Fruit fly (Drosophila melanogaster): ENCODE data around the gene CG31709.

CG31709 gene

DNA sequence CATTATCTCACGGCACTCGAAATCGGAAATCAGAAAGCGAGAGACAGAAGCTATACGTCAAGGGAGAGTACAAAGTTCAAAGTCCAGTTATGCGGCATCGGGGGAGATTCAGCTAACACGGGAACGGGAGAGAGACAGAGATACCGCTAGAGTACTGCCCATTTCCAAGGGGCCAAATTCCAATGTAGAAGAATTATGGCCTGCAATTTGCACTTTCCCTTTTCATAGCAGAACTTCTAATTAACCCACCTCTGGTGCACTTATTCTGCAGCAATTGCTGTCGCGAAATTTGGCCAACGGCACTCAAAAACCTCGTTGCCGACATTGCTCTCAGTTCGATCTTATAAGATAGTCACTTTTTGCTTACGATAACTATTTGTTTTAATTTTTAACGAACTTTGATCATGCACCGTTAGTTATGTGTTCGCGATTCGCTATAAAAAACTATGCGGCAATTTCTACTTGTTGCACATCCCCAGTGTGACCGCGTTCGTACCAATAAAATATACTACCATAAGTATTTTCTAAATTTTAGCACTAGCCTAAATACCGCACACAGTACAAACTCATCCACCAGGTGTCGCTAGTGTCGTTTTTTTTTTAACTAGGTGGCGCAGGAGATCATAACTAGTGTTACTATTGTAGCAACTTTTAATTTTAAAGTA lies 3.0 kb downstream of the CG31709 start, which contains the start of gene Mtpalpha:
Gene Mtpalpha, minus strand, starts transcription at position 501 of the 665 bp plus-strand sequence.
- 0 out of 2 replicates have a peak, but pooled peaks have one; percentile 31 for TF ChIP-seq CG32772 (GFP tag; IDR thresholded peaks at IDR 0.05)
- TF ChIP-seq ttk (GFP tag; IDR thresholded peaks at IDR 0.05), result no peak
- no peak for TF ChIP-seq CG16779 (GFP tag; IDR thresholded peaks at IDR 0.05)
- no peak for TF ChIP-seq CG6689 (GFP tag; IDR thresholded peaks at IDR 0.05)
- TF ChIP-seq CG4360 (GFP tag; IDR thresholded peaks at IDR 0.05), result no peak
- TF ChIP-seq CG13624 (GFP tag; optimal IDR thresholded peaks at IDR 0.05), result peak; percentile 36
- TF ChIP-seq CG11456 (GFP tag; IDR thresholded peaks at IDR 0.05), result peak; percentile 50; the same call in 1 of the 3 replicates
- no peak for TF ChIP-seq chm (GFP tag; IDR thresholded peaks at IDR 0.05)
- no peak for TF ChIP-seq al (GFP tag; IDR thresholded peaks at IDR 0.05)
- TF ChIP-seq zfh1 (GFP tag; IDR thresholded peaks at IDR 0.05), result no peak
- peak; percentile 99 for TF ChIP-seq scrt (GFP tag; optimal IDR thresholded peaks at IDR 0.05)
- TF ChIP-seq btn (GFP tag; optimal IDR thresholded peaks at IDR 0.05), result no peak
- TF ChIP-seq CG13894 (tag; optimal IDR thresholded peaks at IDR 0.05), result peak; percentile 82
- TF ChIP-seq sc (optimal IDR thresholded peaks at IDR 0.05), result no peak
- no peak for TF ChIP-seq sc (GFP tag; optimal IDR thresholded peaks at IDR 0.05)
- peak; percentile 23 for TF ChIP-seq NC2β (GFP tag; optimal IDR thresholded peaks at IDR 0.05)
- no peak for TF ChIP-seq CG12942 (GFP tag; optimal IDR thresholded peaks at IDR 0.05)
- no peak for TF ChIP-seq TFAM (GFP tag; optimal IDR thresholded peaks at IDR 0.05)
- no peak for TF ChIP-seq Six4 (GFP tag; optimal IDR thresholded peaks at IDR 0.05)
- no peak for TF ChIP-seq br (optimal IDR thresholded peaks at IDR 0.05)
- TF ChIP-seq CG8944 (GFP tag; optimal IDR thresholded peaks at IDR 0.05), result peak; percentile 4
- TF ChIP-seq peb (GFP tag; IDR thresholded peaks at IDR 0.05), result no peak
- TF ChIP-seq CG10274 (GFP tag; optimal IDR thresholded peaks at IDR 0.05), result no peak
- TF ChIP-seq CG12299 (tag; optimal IDR thresholded peaks at IDR 0.05), result no peak
- peak; percentile 27 for TF ChIP-seq CG12744 (GFP tag; optimal IDR thresholded peaks at IDR 0.05)
- TF ChIP-seq CG3281 (GFP tag; optimal IDR thresholded peaks at IDR 0.05), result no peak
- TF ChIP-seq CG8478 (optimal IDR thresholded peaks at IDR 0.05), result no peak
- TF ChIP-seq ara (GFP tag; IDR thresholded peaks at IDR 0.05), result no peak
- peak; percentile 33; the same call in 1 of the 2 replicates for TF ChIP-seq onecut (GFP tag; IDR thresholded peaks at IDR 0.05)
- TF ChIP-seq CG18011 (GFP tag; optimal IDR thresholded peaks at IDR 0.05), result no peak
- TF ChIP-seq CG34376 (GFP tag; optimal IDR thresholded peaks at IDR 0.05), result peak; percentile 78
- TF ChIP-seq knrl (GFP tag; IDR thresholded peaks at IDR 0.05; ENCODE audit: partially characterized antibody), result peak; percentile 44; the same call in 1 of the 3 replicates
- TF ChIP-seq CG31224 (GFP tag; IDR thresholded peaks at IDR 0.05), result no peak
- no peak for TF ChIP-seq wdn (GFP tag; IDR thresholded peaks at IDR 0.05)
- no peak for TF ChIP-seq CG13775 (GFP tag; optimal IDR thresholded peaks at IDR 0.05)
- TF ChIP-seq tgo (GFP tag; IDR thresholded peaks at IDR 0.05), result 0 out of 3 replicates have a peak, but pooled peaks have one; percentile 17
- TF ChIP-seq wor (GFP tag; IDR thresholded peaks at IDR 0.05), result no peak
- TF ChIP-seq MBD-R2 (GFP tag; IDR thresholded peaks at IDR 0.05), result peak; percentile 72
- TF ChIP-seq CG9932 (GFP tag; IDR thresholded peaks at IDR 0.05), result peak; percentile 59
- no peak for TF ChIP-seq HLH4C (GFP tag; IDR thresholded peaks at IDR 0.05; ENCODE audit: partially characterized antibody)
- no peak for TF ChIP-seq lab (GFP tag; optimal IDR thresholded peaks at IDR 0.05)
- peak; percentile 26 for TF ChIP-seq caup (GFP tag; optimal IDR thresholded peaks at IDR 0.05; ENCODE audit: severe bottlenecking)
- peak; percentile 63; the same call in 1 of the 2 replicates for TF ChIP-seq slbo (GFP tag; IDR thresholded peaks at IDR 0.05)
- TF ChIP-seq ash1 (GFP tag; optimal IDR thresholded peaks at IDR 0.05), result no peak
- no peak for TF ChIP-seq chn (GFP tag; optimal IDR thresholded peaks at IDR 0.05)
- TF ChIP-seq CG7357 (GFP tag; IDR thresholded peaks at IDR 0.05), result no peak
- no peak for TF ChIP-seq kni (GFP tag; optimal IDR thresholded peaks at IDR 0.05)
- no peak for TF ChIP-seq org-1 (GFP tag; optimal IDR thresholded peaks at IDR 0.05)
- TF ChIP-seq gcm (GFP tag; optimal IDR thresholded peaks at IDR 0.05), result no peak
- TF ChIP-seq sna (GFP tag; IDR thresholded peaks at IDR 0.05; ENCODE audit: partially characterized antibody), result no peak
- peak; percentile 61 for TF ChIP-seq CG4617 (GFP tag; optimal IDR thresholded peaks at IDR 0.05; ENCODE audit: borderline replicate concordance)
- no peak for TF ChIP-seq tio (GFP tag; optimal IDR thresholded peaks at IDR 0.05)

All from whole organism, embryonic.